Fruit fly (Drosophila melanogaster): ENCODE results near the gene CG44422.

DNA sequence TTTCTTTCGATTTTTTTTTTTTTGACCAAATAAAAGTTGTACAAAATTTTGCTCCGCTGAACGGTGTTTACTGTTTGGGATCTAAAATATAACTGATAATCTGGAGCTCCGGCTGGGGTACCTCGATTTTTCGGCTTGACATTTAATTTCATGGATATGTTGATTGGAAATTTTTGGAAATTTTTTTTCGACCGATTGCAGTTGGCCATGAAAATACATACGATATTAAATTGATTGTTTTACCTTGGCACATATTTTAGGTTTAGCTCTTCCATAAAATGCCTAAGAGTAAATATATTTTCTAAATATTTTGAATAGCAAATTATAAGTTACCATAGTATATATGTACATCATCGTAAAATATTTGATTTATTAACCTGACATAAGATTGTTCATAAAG, 132.0 kb downstream of the CG44422 start, which contains the start of gene CG1394:
- TF ChIP-seq CG11696 (GFP tag; IDR thresholded peaks at IDR 0.05): no peak
- no peak for TF ChIP-seq CG31388 (GFP tag; optimal IDR thresholded peaks at IDR 0.05)
- no peak for TF ChIP-seq CG10321 (GFP tag; IDR thresholded peaks at IDR 0.05)
- TF ChIP-seq Trl (optimal IDR thresholded peaks at IDR 0.05): no peak
- no peak for TF ChIP-seq Trl (GFP tag; optimal IDR thresholded peaks at IDR 0.05)
- no peak for TF ChIP-seq CG11695 (GFP tag; IDR thresholded peaks at IDR 0.05)
- no peak for TF ChIP-seq CG7357 (GFP tag; IDR thresholded peaks at IDR 0.05)
- TF ChIP-seq CG7987 (GFP tag; optimal IDR thresholded peaks at IDR 0.05): no peak
